Worm (Caenorhabditis elegans) whole organism, L2 larva: ENCODE data around the gene R08A2.9.

Experiments
- C34F6.9 ChIP-seq: fragments of 150-350 bp; optimal IDR thresholded peaks from 2 replicates; lab custom pipeline; 2014; ENCODE audit warnings: missing biosample characterization, missing genetic modification characterization
- R02D3.7 ChIP-seq: fragments of 150-350 bp; optimal IDR thresholded peaks from 2 replicates; lab custom pipeline; 2014; ENCODE audit warnings: missing biosample characterization, missing genetic modification characterization
- Y55F3AM.14 ChIP-seq: fragments of 200-800 bp; sonication (Bioruptor generic); optimal IDR thresholded peaks from 2 replicates; lab custom pipeline; 2018; ENCODE audit warnings: mild to moderate bottlenecking, missing genetic modification characterization, missing compliant biosample characterization
- alr-1 ChIP-seq: fragments of 150-350 bp; optimal IDR thresholded peaks from 2 replicates; lab custom pipeline; 2014; ENCODE audit warnings: missing biosample characterization, missing genetic modification characterization
- aly-2 ChIP-seq: fragments of 150-350 bp; optimal IDR thresholded peaks from 2 replicates; lab custom pipeline; 2014; ENCODE audit warnings: missing biosample characterization, missing genetic modification characterization
- ama-1 ChIP-seq: fragments of 150-350 bp; optimal IDR thresholded peaks from 2 replicates; lab custom pipeline; 2018; ENCODE audit warnings: inconsistent platforms
- ceh-82 ChIP-seq: fragments of 150-350 bp; optimal IDR thresholded peaks from 2 replicates; lab custom pipeline; 2014; ENCODE audit warnings: missing biosample characterization, missing genetic modification characterization
- egl-27 ChIP-seq: sonication (generic microtip); optimal IDR thresholded peaks from 3 replicates; lab custom pipeline; 2017; ENCODE audit warnings: missing biosample characterization, missing genetic modification reagents, missing genetic modification characterization
- fos-1 ChIP-seq: fragments of 150-350 bp; optimal IDR thresholded peaks from 2 replicates; lab custom pipeline; 2014; ENCODE audit warnings: missing biosample characterization, missing genetic modification characterization
- lin-13 ChIP-seq: fragments of 150-350 bp; optimal IDR thresholded peaks from 2 replicates; lab custom pipeline; 2014; ENCODE audit warnings: missing biosample characterization, missing genetic modification reagents, missing genetic modification characterization
- lsy-2 ChIP-seq, 2 experiments: fragments of 150-350 bp in 1 of 2; sonication (generic microtip) in 1 of 2; optimal IDR thresholded peaks; 2 replicates each; lab custom pipeline; 2014 to 2017; ENCODE audit warnings: missing biosample characterization in 2 of 2, missing genetic modification characterization in 2 of 2
- mab-5 ChIP-seq: fragments of 150-350 bp; optimal IDR thresholded peaks from 2 replicates; lab custom pipeline; 2014; ENCODE audit warnings: missing biosample characterization, missing genetic modification characterization
- mdl-1 ChIP-seq, 2 experiments: fragments of 150-350 bp in 1 of 2; sonication (generic microtip) in 1 of 2; optimal IDR thresholded peaks; 2 replicates each; lab custom pipeline; 2017; ENCODE audit warnings: missing biosample characterization in 2 of 2, missing genetic modification characterization in 2 of 2
- nhr-10 ChIP-seq: sonication (generic microtip); optimal IDR thresholded peaks from 2 replicates; lab custom pipeline; 2017; ENCODE audit warnings: missing biosample characterization, missing genetic modification characterization
- nhr-11 ChIP-seq: fragments of 150-350 bp; optimal IDR thresholded peaks from 2 replicates; lab custom pipeline; 2014; ENCODE audit warnings: missing biosample characterization, missing genetic modification characterization
- nhr-12 ChIP-seq: fragments of 150-350 bp; optimal IDR thresholded peaks from 2 replicates; lab custom pipeline; 2014; ENCODE audit warnings: missing biosample characterization, missing genetic modification characterization
- nhr-129 ChIP-seq: fragments of 150-350 bp; optimal IDR thresholded peaks from 2 replicates; lab custom pipeline; 2014; ENCODE audit warnings: missing biosample characterization, missing genetic modification characterization
- nhr-21 ChIP-seq: fragments of 150-350 bp; optimal IDR thresholded peaks from 2 replicates; lab custom pipeline; 2014; ENCODE audit warnings: missing biosample characterization, missing genetic modification characterization
- nhr-23 ChIP-seq: fragments of 150-350 bp; optimal IDR thresholded peaks from 2 replicates; lab custom pipeline; 2014; ENCODE audit warnings: missing biosample characterization, missing genetic modification reagents, missing genetic modification characterization
- nhr-237 ChIP-seq: fragments of 150-350 bp; optimal IDR thresholded peaks from 2 replicates; lab custom pipeline; 2014; ENCODE audit warnings: missing biosample characterization, missing genetic modification characterization
- nhr-6 ChIP-seq: fragments of 150-350 bp; optimal IDR thresholded peaks from 2 replicates; lab custom pipeline; 2014; ENCODE audit warnings: missing biosample characterization, missing genetic modification characterization
- nhr-77 ChIP-seq: fragments of 150-350 bp; optimal IDR thresholded peaks from 2 replicates; lab custom pipeline; 2014; ENCODE audit warnings: missing biosample characterization, missing genetic modification characterization
- peb-1 ChIP-seq: fragments of 150-350 bp; optimal IDR thresholded peaks from 2 replicates; lab custom pipeline; 2014; ENCODE audit warnings: missing biosample characterization, missing genetic modification characterization
- sem-4 ChIP-seq: fragments of 150-350 bp; optimal IDR thresholded peaks from 2 replicates; lab custom pipeline; 2014; ENCODE audit warnings: missing biosample characterization, missing genetic modification reagents, missing genetic modification characterization
- sma-3 ChIP-seq: sonication (generic microtip); optimal IDR thresholded peaks from 2 replicates; lab custom pipeline; 2016; ENCODE audit warnings: missing genetic modification reagents, missing genetic modification characterization, missing compliant biosample characterization
- sma-9 ChIP-seq, 2 experiments: fragments of 150-350 bp in 1 of 2; sonication (generic microtip) in 1 of 2; optimal IDR thresholded peaks; 2 replicates each; lab custom pipeline; 2014 to 2016; ENCODE audit warnings: missing genetic modification characterization in 2 of 2, mild to moderate bottlenecking in 1 of 2, missing biosample characterization in 1 of 2, missing compliant biosample characterization in 1 of 2, missing genetic modification reagents in 1 of 2, moderate library complexity in 1 of 2
- snpc-4 ChIP-seq: fragments of 150-350 bp; optimal IDR thresholded peaks from 2 replicates; lab custom pipeline; 2014; ENCODE audit warnings: missing biosample characterization, missing genetic modification characterization
- unc-39 ChIP-seq: fragments of 150-350 bp; optimal IDR thresholded peaks from 2 replicates; lab custom pipeline; 2014; ENCODE audit warnings: missing biosample characterization, missing genetic modification characterization
- unc-55 ChIP-seq: fragments of 150-350 bp; sonication (generic microtip); optimal IDR thresholded peaks from 3 replicates; lab custom pipeline; 2014; ENCODE audit warnings: missing biosample characterization, missing genetic modification reagents, missing genetic modification characterization
- ztf-11 ChIP-seq: sonication (generic microtip); optimal IDR thresholded peaks from 2 replicates; lab custom pipeline; 2017; ENCODE audit warnings: missing biosample characterization, missing genetic modification characterization

R08A2.9 gene

DNA sequence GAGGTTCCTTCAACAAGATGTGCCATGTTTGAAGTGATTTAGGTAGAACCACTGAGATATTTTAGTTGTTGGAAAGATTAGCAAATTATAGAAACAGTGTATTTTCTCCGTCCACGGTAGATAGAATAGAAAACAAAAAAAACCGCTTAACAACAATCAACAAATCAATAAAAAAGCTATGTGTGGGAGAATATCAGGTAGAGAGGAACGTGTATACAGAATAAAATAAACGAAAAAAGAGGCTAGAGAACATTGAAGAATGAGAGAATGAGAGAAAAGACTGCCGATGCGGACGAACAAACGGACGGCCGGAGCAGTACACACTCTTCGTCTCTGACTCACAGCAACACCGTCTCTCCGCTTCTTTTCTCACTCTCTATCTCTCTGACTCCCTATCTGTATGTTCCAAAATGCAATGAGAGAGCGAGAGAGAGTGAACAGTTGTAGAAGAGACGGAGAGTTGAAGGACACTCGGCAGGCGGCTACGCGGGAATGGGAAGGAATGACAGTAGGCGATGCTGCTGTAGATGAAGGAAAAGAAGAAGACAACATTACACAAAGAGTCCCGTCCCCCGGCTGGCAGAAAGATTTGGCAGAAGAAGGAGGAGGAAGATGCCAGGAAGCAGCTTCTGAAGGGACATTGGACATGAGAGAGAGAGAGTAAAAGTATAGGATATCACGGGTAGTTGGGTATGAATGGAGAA is 11.3 kb upstream of the R08A2.9 start, which contains the start of gene unc-112 (continued):
- TF ChIP-seq nhr-12 (no peak), Y55F3AM.14 (GFP tag; lab: Kevin White, UChicago) (peak; percentile 12), ama-1 (lab: Kevin White, UChicago) (no peak), ztf-11 (tag; lab: Kevin White, UChicago) (no peak), ceh-82 (no peak), peb-1 (tag; lab: Kevin White, UChicago) (no peak)
- TF ChIP-seq, all 48 proteins: peak for 20

DNA sequence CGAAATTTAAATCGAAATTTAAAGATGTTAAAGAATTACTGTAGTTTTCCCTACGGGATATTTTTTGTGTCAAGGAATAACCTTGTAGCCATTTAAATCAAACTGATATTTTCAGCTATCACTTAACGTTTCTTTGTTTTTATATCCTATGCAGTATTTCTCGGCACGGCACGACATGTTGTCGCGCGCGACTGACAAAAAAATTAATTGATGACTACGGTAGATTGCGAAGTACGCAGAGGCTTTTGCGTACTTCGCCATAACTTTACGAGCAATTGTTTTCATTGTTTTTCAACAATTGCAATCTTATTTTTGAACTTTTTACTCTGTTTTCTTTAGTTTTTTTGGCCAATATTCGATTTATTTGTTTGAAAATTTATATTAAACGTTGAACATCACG is 10.1 kb upstream of the R08A2.9 start:
- TF ChIP-seq nhr-6 (tag; lab: Kevin White, UChicago), result no peak
- no peak for TF ChIP-seq nhr-129
- no peak for TF ChIP-seq nhr-12
- TF ChIP-seq R02D3.7, result no peak

DNA sequence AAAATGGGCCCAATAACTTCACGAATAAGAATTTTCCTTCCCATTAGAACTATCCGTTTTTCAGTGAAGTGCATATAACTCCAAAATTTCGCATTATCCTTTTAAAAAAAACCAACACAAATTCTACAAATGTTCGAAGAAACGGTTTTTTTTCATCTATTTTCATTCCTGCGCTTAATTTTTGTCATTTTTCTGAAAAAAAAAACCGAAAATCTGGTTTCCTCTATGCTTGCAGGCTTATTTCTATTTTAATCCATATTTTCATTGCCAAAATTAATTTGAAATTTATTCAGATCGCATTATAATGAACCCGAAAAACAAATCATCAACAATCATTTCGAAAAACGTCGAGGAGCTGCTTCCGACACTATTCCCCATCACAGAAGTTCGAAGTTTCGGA is 9.4 kb upstream of the R08A2.9 start, which contains the start of gene set-5:
set-5 (plus strand) TSS at position 301 of the 400 bp plus-strand sequence.
- TF ChIP-seq nhr-23 (tag; lab: Kevin White, UChicago) (no peak), egl-27 (tag; lab: Kevin White, UChicago) (no peak), aly-2 (no peak), nhr-237 (tag; lab: Kevin White, UChicago) (no peak), unc-55 (GFP tag; lab: Kevin White, UChicago) (no peak), lin-13 (no peak), mab-5 (tag; lab: Kevin White, UChicago) (no peak), nhr-21 (tag; lab: Kevin White, UChicago) (no peak), alr-1 (tag; lab: Kevin White, UChicago) (no peak), peb-1 (tag; lab: Kevin White, UChicago) (no peak), snpc-4 (tag; lab: Kevin White, UChicago) (no peak)

DNA sequence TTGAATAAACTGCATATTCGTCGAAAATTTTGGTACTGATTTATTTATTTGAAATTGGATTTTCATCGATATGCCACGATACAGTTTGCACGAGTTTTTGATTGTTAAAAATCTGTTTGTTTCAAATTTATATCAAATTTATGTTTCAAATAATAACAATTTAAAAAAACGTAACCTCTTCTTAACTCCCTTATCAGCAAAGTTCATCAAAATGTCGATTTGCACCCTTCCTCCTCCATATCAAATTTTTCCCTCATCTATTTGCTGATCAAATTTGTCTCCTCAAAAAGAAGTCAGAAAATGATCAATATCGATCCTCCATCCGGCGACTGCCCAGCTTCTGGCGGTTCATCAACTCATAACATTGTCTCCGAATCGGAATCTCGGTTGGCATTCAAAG is 3.0 kb downstream of the R08A2.9 start, which contains the start of gene ssp-33:
ssp-33 (plus strand) TSS at position 301 of the 400 bp plus-strand sequence.
- TF ChIP-seq ama-1 (lab: Kevin White, UChicago) (no peak), sma-9 (GFP tag; optimal IDR thresholded peaks at IDR 0.05; lab: Kevin White, UChicago) (no peak), sma-9 (tag; optimal IDR thresholded peaks at IDR 0.05; lab: Kevin White, UChicago) (no peak), mab-5 (tag; lab: Kevin White, UChicago) (no peak), sem-4 (tag; lab: Kevin White, UChicago) (no peak), unc-39 (no peak), fos-1 (tag; lab: Kevin White, UChicago) (no peak)

DNA sequence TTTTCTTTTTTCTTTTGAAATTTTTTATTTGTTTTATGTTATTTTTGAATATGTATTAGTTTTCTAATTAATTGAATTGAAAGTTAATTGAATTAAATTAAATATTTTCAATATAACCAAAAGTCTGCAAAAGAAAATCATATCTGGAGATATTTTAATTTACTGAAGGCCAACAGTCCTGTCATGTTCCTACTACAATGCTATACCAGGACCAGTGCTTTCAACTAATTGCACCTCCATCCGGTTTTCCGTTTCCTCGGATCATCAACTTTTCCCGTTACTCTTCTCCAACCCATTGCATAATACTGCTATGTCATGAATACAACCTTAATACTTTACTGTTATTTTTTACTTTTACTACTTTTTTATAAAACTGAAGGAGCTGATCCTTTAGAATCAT is 4.3 kb downstream of the R08A2.9 start, which contains the start of gene R08A2.5:
R08A2.5 (plus strand) TSS at position 301 of the 400 bp plus-strand sequence.
- TF ChIP-seq ama-1 (lab: Kevin White, UChicago), result no peak
- TF ChIP-seq, all 48 proteins: peak for 0

DNA sequence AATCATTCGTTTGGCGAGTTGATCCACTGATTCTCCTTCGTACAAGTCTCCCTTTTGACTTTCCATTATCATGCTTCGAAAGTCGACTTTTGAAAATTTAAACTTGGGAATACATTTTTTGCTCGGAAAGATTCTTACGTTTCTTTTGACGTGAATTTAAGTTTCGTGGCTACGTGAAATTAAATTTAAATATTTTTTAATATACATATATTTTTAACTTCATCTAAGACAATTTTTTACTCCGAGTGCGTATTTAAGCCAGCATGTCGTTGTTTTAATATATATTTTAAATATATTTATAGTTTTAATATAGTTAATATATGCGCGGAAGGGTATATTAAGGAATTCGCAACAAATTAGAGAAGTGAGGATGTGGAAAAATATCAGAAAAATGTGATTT is 7.5 kb downstream of the R08A2.9 start, which contains the start of gene R08A2.2:
R08A2.2 (minus strand) TSS at position 101 of the 400 bp plus-strand sequence.
- TF ChIP-seq ama-1 (lab: Kevin White, UChicago), result no peak
- TF ChIP-seq nhr-11, result no peak

DNA sequence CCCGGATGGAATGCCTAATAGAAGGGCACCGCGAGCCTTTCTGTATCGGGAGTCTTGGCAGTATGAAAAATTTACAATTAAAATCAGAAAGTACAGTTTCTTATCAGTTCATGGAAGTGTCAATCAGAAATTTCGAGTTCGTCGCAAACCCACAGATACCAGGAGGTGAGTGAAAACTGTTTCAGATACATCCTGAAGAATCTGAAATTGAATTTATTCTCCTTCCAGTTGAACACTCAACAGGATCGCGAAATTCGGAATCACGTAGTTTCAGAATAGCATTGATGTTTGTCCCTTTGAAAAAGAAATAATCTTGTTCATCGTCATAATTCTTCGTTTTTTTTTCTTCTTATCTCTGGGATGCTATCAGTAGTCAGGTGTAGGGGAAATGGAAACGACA is 8.1 kb downstream of the R08A2.9 start, which contains the start of gene fbxa-147:
fbxa-147 (plus strand) TSS at position 386 of the 400 bp plus-strand sequence.
- no peak for TF ChIP-seq lsy-2 (tag; optimal IDR thresholded peaks at IDR 0.05; lab: Kevin White, UChicago)
- TF ChIP-seq mdl-1 (tag; optimal IDR thresholded peaks at IDR 0.05; lab: Kevin White, UChicago), result no peak
- TF ChIP-seq C34F6.9 (tag; lab: Kevin White, UChicago), result no peak

DNA sequence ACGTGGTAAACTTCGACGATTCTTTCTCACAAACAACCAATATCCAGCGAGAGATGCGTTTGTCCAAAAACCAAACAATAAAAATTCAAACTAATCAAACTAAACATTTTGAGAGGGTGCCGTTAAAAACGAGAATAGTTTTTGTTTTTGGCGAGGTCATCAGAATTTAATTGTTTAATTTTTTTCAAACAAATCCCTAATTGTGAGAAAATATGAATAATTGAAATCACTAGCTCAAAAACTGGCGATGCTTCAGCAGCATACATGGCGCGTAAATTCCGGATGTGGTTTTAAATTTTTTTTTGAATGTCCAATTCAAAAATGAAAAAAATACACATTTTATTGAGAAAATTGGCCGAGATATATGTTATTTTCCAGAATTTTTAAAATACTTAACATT is 11.4 kb downstream of the R08A2.9 start, which contains the start of gene R08A2.1:
R08A2.1 (minus strand) TSS at position 101 of the 400 bp plus-strand sequence.
- TF ChIP-seq ama-1 (lab: Kevin White, UChicago) (no peak), mab-5 (tag; lab: Kevin White, UChicago) (no peak), nhr-10 (tag; lab: Kevin White, UChicago) (no peak), nhr-77 (tag; lab: Kevin White, UChicago) (no peak), sma-3 (GFP tag; lab: Kevin White, UChicago) (no peak)
- TF ChIP-seq, all 48 proteins: peak for 0
